Worm (Caenorhabditis elegans) whole organism, L4 larva: ENCODE measurements around the gene lurp-4.
A peak's percentile ranks its signal among the peaks of the same experiment; 100 is the strongest.

Experiments
- F37D6.2 ChIP-seq: sonication (generic microtip); optimal IDR thresholded peaks from 2 replicates; lab custom pipeline; 2016; ENCODE audit warnings: mild to moderate bottlenecking, missing genetic modification characterization, missing compliant biosample characterization
- F49E8.2 ChIP-seq: sonication (generic microtip); optimal IDR thresholded peaks from 2 replicates; lab custom pipeline; 2016; ENCODE audit warnings: missing compliant biosample characterization, mild to moderate bottlenecking, missing genetic modification characterization, borderline replicate concordance
- R02D3.7 ChIP-seq: fragments of 150-350 bp; sonication (generic microtip); optimal IDR thresholded peaks from 3 replicates; lab custom pipeline; 2014; ENCODE audit warnings: missing biosample characterization, missing genetic modification characterization
- T20F7.1 ChIP-seq: fragments of 200-800 bp; sonication (Bioruptor generic); optimal IDR thresholded peaks from 2 replicates; lab custom pipeline; 2018; ENCODE audit warnings: mild to moderate bottlenecking, missing genetic modification characterization, missing compliant biosample characterization
- T26A8.4 ChIP-seq: fragments of 200-800 bp; sonication (Bioruptor generic); IDR thresholded peaks from 2 replicates; pipeline ENCODE4 v1.3.6; 2022; ENCODE audit warnings: missing genetic modification characterization, missing compliant biosample characterization
- ZK337.2 ChIP-seq: fragments of 200-800 bp; sonication (Bioruptor generic); IDR thresholded peaks from 2 replicates; pipeline ENCODE4 v1.3.6; 2022; ENCODE audit warnings: missing genetic modification reagents, missing genetic modification characterization, missing compliant biosample characterization
- ceh-28 ChIP-seq: fragments of 150-350 bp; optimal IDR thresholded peaks from 2 replicates; lab custom pipeline; 2014; ENCODE audit warnings: missing biosample characterization, missing genetic modification reagents, missing genetic modification characterization
- ces-1 ChIP-seq: fragments of 150-350 bp; sonication (generic microtip); optimal IDR thresholded peaks from 4 replicates; lab custom pipeline; 2014; ENCODE audit warnings: missing biosample characterization, missing genetic modification reagents, missing genetic modification characterization
- ctbp-1 ChIP-seq: fragments of 200-800 bp; sonication (Bioruptor generic); IDR thresholded peaks from 2 replicates; pipeline ENCODE4 v1.3.6; 2022; ENCODE audit warnings: missing genetic modification reagents, missing genetic modification characterization, missing compliant biosample characterization
- dmd-8 ChIP-seq: fragments of 200-800 bp; sonication (Bioruptor generic); IDR thresholded peaks from 2 replicates; pipeline ENCODE4 v1.3.6; 2022; ENCODE audit warnings: missing genetic modification characterization, missing compliant biosample characterization
- dmd-9 ChIP-seq: fragments of 200-800 bp; sonication (Bioruptor generic); IDR thresholded peaks from 2 replicates; pipeline ENCODE4 v1.3.6; 2022; ENCODE audit warnings: missing genetic modification reagents, missing genetic modification characterization, missing compliant biosample characterization
- dve-1 ChIP-seq: sonication (generic microtip); optimal IDR thresholded peaks from 2 replicates; lab custom pipeline; 2017; ENCODE audit warnings: antibody characterized with exemption, mild to moderate bottlenecking, missing genetic modification characterization, missing compliant biosample characterization; ENCODE audit not compliant: insufficient read depth
- egl-43 ChIP-seq: fragments of 200-800 bp; sonication (Bioruptor generic); IDR thresholded peaks from 2 replicates; pipeline ENCODE4 v1.3.6; 2022; ENCODE audit warnings: missing genetic modification reagents, missing genetic modification characterization, missing compliant biosample characterization
- hif-1 ChIP-seq, 2 experiments: sonication (generic microtip); optimal IDR thresholded peaks; 2 replicates each; lab custom pipeline; 2016 to 2017; ENCODE audit warnings: missing compliant biosample characterization in 2 of 2, missing genetic modification characterization in 2 of 2, missing genetic modification reagents in 2 of 2, missing genotype in 2 of 2, mild to moderate bottlenecking in 1 of 2
- lin-1 ChIP-seq: fragments of 200-800 bp; sonication (Bioruptor generic); IDR thresholded peaks from 2 replicates; pipeline ENCODE4 v1.3.6; 2022; ENCODE audit warnings: missing genetic modification reagents, missing genetic modification characterization, missing compliant biosample characterization
- lin-13 ChIP-seq: fragments of 150-350 bp; optimal IDR thresholded peaks from 2 replicates; lab custom pipeline; 2014; ENCODE audit warnings: missing biosample characterization, missing genetic modification reagents, missing genetic modification characterization
- lin-29 ChIP-seq: fragments of 200-800 bp; sonication (Bioruptor generic); IDR thresholded peaks from 2 replicates; pipeline ENCODE4 v1.3.6; 2022; ENCODE audit warnings: missing genetic modification reagents, missing genetic modification characterization, missing compliant biosample characterization
- lin-38 ChIP-seq: fragments of 200-800 bp; sonication (Bioruptor generic); IDR thresholded peaks from 2 replicates; pipeline ENCODE4 v1.3.6; 2022; ENCODE audit warnings: missing genetic modification reagents, missing genetic modification characterization, missing compliant biosample characterization
- lin-39 ChIP-seq: fragments of 150-350 bp; optimal IDR thresholded peaks from 2 replicates; lab custom pipeline; 2014; ENCODE audit warnings: missing biosample characterization, missing genetic modification reagents, missing genetic modification characterization
- lir-3 ChIP-seq: sonication (generic microtip); optimal IDR thresholded peaks from 2 replicates; lab custom pipeline; 2016; ENCODE audit warnings: mild to moderate bottlenecking, missing genetic modification characterization, missing compliant biosample characterization
- lsy-2 ChIP-seq, 2 experiments: fragments of 150-350 bp in 1 of 2; sonication (generic microtip) in 1 of 2; optimal IDR thresholded peaks; 2 replicates each; lab custom pipeline; 2014 to 2017; ENCODE audit warnings: missing biosample characterization in 2 of 2, missing genetic modification characterization in 2 of 2
- madf-9 ChIP-seq: fragments of 200-800 bp; sonication (Bioruptor generic); conservative IDR thresholded peaks from 2 replicates; pipeline ENCODE4 v1.3.6; 2022; ENCODE audit warnings: missing genetic modification reagents, missing genetic modification characterization, missing compliant biosample characterization
- mes-2 ChIP-seq: sonication (generic microtip); optimal IDR thresholded peaks from 2 replicates; lab custom pipeline; 2016; ENCODE audit warnings: missing genotype, mild to moderate bottlenecking, missing genetic modification characterization, missing compliant biosample characterization; ENCODE audit not compliant: poor library complexity, severe bottlenecking
- mxl-2 ChIP-seq: fragments of 200-800 bp; sonication (Bioruptor generic); conservative IDR thresholded peaks from 2 replicates; pipeline ENCODE4 v1.3.6; 2022; ENCODE audit warnings: missing genetic modification reagents, missing genetic modification characterization, missing compliant biosample characterization
- mxl-3 ChIP-seq: fragments of 200-800 bp; sonication (Bioruptor generic); optimal IDR thresholded peaks from 2 replicates; lab custom pipeline; 2018; ENCODE audit warnings: mild to moderate bottlenecking, missing genetic modification characterization, missing compliant biosample characterization
- nhr-10 ChIP-seq: fragments of 150-350 bp; optimal IDR thresholded peaks from 2 replicates; lab custom pipeline; 2014; ENCODE audit warnings: missing biosample characterization, missing genetic modification characterization
- nhr-111 ChIP-seq: fragments of 200-800 bp; sonication (Bioruptor generic); optimal IDR thresholded peaks from 2 replicates; lab custom pipeline; 2018; ENCODE audit warnings: mild to moderate bottlenecking, missing genetic modification characterization, missing compliant biosample characterization
- nhr-25 ChIP-seq: sonication (generic microtip); optimal IDR thresholded peaks from 2 replicates; lab custom pipeline; 2017; ENCODE audit warnings: missing genetic modification characterization, mild to moderate bottlenecking, missing compliant biosample characterization, antibody characterized with exemption, moderate library complexity, borderline replicate concordance; ENCODE audit not compliant: insufficient read depth
- nhr-41 ChIP-seq: fragments of 200-800 bp; sonication (Bioruptor generic); IDR thresholded peaks from 2 replicates; pipeline ENCODE4 v1.3.6; 2022; ENCODE audit warnings: missing genetic modification reagents, missing genetic modification characterization, missing compliant biosample characterization
- nhr-6 ChIP-seq: fragments of 150-350 bp; optimal IDR thresholded peaks from 2 replicates; lab custom pipeline; 2014; ENCODE audit warnings: missing biosample characterization, missing genetic modification characterization
- pqm-1 ChIP-seq: sonication (generic microtip); optimal IDR thresholded peaks from 2 replicates; lab custom pipeline; 2017; ENCODE audit warnings: missing biosample characterization, missing genetic modification characterization
- saeg-2 ChIP-seq: fragments of 200-800 bp; sonication (Bioruptor generic); IDR thresholded peaks from 2 replicates; pipeline ENCODE4 v1.3.6; 2022; ENCODE audit warnings: missing genetic modification reagents, missing genetic modification characterization, missing compliant biosample characterization
- snpc-4 ChIP-seq: fragments of 150-350 bp; optimal IDR thresholded peaks from 2 replicates; lab custom pipeline; 2014; ENCODE audit warnings: missing biosample characterization, missing genetic modification characterization
- spr-3 ChIP-seq: fragments of 200-800 bp; sonication (Bioruptor generic); optimal IDR thresholded peaks from 2 replicates; lab custom pipeline; 2018; ENCODE audit warnings: mild to moderate bottlenecking, missing genetic modification characterization, missing compliant biosample characterization
- unc-130 ChIP-seq: sonication (generic microtip); optimal IDR thresholded peaks from 2 replicates; lab custom pipeline; 2016; ENCODE audit warnings: missing genetic modification reagents, missing genetic modification characterization, missing compliant biosample characterization
- unc-39 ChIP-seq: sonication (generic microtip); optimal IDR thresholded peaks from 2 replicates; lab custom pipeline; 2017; ENCODE audit warnings: missing biosample characterization, missing genetic modification characterization
- unc-62 ChIP-seq, 3 experiments: fragments of 150-350 bp in 1 of 3; sonication (generic microtip); optimal IDR thresholded peaks in 2 of 3; peaks in 1 of 3; 1 replicate in 1 of 3; 2 replicates in 2 of 3; lab custom pipeline; 2014 to 2017; ENCODE audit warnings: missing biosample characterization in 3 of 3, missing genetic modification characterization in 3 of 3, missing genetic modification reagents in 3 of 3, missing genotype in 1 of 3
- vab-7 ChIP-seq: fragments of 200-800 bp; sonication (Bioruptor generic); IDR thresholded peaks from 2 replicates; pipeline ENCODE4 v1.3.6; 2022; ENCODE audit warnings: missing genetic modification reagents, missing genetic modification characterization, missing compliant biosample characterization
- zfp-2 ChIP-seq: sonication (generic microtip); optimal IDR thresholded peaks from 2 replicates; lab custom pipeline; 2016; ENCODE audit warnings: mild to moderate bottlenecking, missing genetic modification characterization, missing compliant biosample characterization
- zip-11 ChIP-seq: fragments of 200-800 bp; sonication (Bioruptor generic); IDR thresholded peaks from 2 replicates; pipeline ENCODE4 v1.3.6; 2022; ENCODE audit warnings: missing genetic modification characterization, missing compliant biosample characterization
- ztf-7 ChIP-seq: fragments of 150-350 bp; optimal IDR thresholded peaks from 2 replicates; lab custom pipeline; 2014; ENCODE audit warnings: missing biosample characterization, missing genetic modification characterization

lurp-4 gene

DNA sequence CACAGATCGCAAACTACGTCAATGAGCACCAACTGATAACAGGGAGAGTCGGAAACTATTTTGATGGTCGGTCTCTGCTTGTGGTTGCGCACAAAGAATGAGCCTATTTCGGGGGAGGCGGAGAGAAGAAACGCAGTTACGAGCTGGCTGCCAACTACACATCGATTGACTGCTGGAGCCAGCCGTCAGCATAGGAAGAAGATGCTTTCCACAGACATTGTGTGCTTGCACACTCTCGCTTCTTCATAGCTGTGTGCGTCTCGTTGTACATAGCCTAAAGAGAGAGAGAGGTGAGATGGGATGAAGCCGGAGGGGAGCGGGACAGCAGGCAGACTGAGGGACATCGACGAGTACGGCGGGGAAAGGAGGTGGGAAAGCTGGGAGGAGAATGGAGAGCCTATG is 38.0 kb downstream of the lurp-4 start (continued):
- TF ChIP-seq lsy-2 (tag; optimal IDR thresholded peaks at IDR 0.05; lab: Kevin White, UChicago): peak; percentile 20 to 42
- TF ChIP-seq ctbp-1 (GFP tag; lab: Robert Waterston, UW): peak; percentile 66; the same call in 1 of the 2 replicates
- TF ChIP-seq T20F7.1 (GFP tag; lab: Kevin White, UChicago): peak; percentile 24
- TF ChIP-seq T26A8.4 (GFP tag; lab: Robert Waterston, UW): no peak; the same call in 1 of the 2 replicates
- TF ChIP-seq unc-39 (tag; lab: Kevin White, UChicago): no peak
- no peak for TF ChIP-seq saeg-2 (GFP tag; lab: Robert Waterston, UW)
- TF ChIP-seq hif-1 (tag; optimal IDR thresholded peaks at IDR 0.05; lab: Kevin White, UChicago): peak in 1 of 2 experiments; percentile 30
- peak; percentile 84 for TF ChIP-seq egl-43 (GFP tag; lab: Robert Waterston, UW)
- no peak for TF ChIP-seq dmd-9 (GFP tag; lab: Robert Waterston, UW)
- peak; percentile 52 for TF ChIP-seq pqm-1 (tag; lab: Kevin White, UChicago)
- peak in 1 of 2 experiments; percentile 49 for TF ChIP-seq unc-62 (GFP tag; optimal IDR thresholded peaks at IDR 0.05 in 1 of 2; lab: Kevin White, UChicago)
- TF ChIP-seq unc-62 (tag; optimal IDR thresholded peaks at IDR 0.05; lab: Kevin White, UChicago): no peak
- TF ChIP-seq lin-29 (GFP tag; lab: Robert Waterston, UW): no peak
- no peak for TF ChIP-seq lin-39 (tag; lab: Kevin White, UChicago)
- peak; percentile 28; the same call in 1 of the 2 replicates for TF ChIP-seq lin-38 (GFP tag; lab: Robert Waterston, UW)
- peak; percentile 52 for TF ChIP-seq mes-2 (tag; lab: Kevin White, UChicago)
- TF ChIP-seq ZK337.2 (GFP tag; lab: Robert Waterston, UW): 0 out of 2 replicates have a peak, but pooled peaks have one; percentile 20
- peak; percentile 4 for TF ChIP-seq nhr-10 (tag; lab: Kevin White, UChicago)
- TF ChIP-seq madf-9 (GFP tag; lab: Robert Waterston, UW): no peak
- TF ChIP-seq ces-1 (GFP tag; lab: Kevin White, UChicago): no peak
- peak; percentile 36 for TF ChIP-seq F37D6.2 (tag; lab: Kevin White, UChicago)
- TF ChIP-seq nhr-41 (GFP tag; lab: Robert Waterston, UW): 0 out of 2 replicates have a peak, but pooled peaks have one; percentile 7
- no peak for TF ChIP-seq R02D3.7 (tag; lab: Kevin White, UChicago)
- peak; percentile 64 for TF ChIP-seq dve-1
- no peak for TF ChIP-seq zfp-2 (tag; lab: Kevin White, UChicago)
- no peak for TF ChIP-seq lir-3
- peak; percentile 66 for TF ChIP-seq nhr-6 (tag; lab: Kevin White, UChicago)
- TF ChIP-seq spr-3 (GFP tag; lab: Kevin White, UChicago): no peak
- TF ChIP-seq dmd-8 (GFP tag; lab: Robert Waterston, UW): peak; percentile 74; the same call in 1 of the 2 replicates
- no peak for TF ChIP-seq nhr-25 (tag; lab: Kevin White, UChicago)
- no peak for TF ChIP-seq nhr-111 (GFP tag; lab: Kevin White, UChicago)
- no peak for TF ChIP-seq snpc-4 (tag; lab: Kevin White, UChicago)
- 0 out of 2 replicates have a peak, but pooled peaks have one; percentile 16 for TF ChIP-seq mxl-2 (GFP tag; lab: Robert Waterston, UW)
- TF ChIP-seq lin-13 (GFP tag; lab: Kevin White, UChicago): peak; percentile 70
- TF ChIP-seq unc-130 (GFP tag; lab: Kevin White, UChicago): no peak

DNA sequence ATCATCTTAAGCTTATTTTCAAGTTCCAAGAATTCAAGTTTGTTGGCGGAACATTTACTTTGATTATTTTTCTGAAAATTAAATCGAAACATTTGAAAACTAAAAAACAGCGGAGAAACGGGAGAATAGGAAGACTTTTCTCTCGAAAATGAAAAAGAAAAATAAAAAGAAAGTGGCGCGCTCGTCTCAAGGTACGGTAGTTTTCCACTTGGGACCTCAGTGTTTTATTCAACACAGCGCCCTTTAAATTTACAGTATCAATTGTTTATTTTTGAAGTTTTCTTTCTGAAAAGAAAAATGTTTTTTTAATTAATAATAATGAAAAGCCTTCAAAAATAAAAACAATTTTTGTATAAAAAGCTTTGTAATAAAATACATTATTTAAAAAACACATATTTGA is 39.0 kb downstream of the lurp-4 start:
- TF ChIP-seq F49E8.2 (tag; lab: Kevin White, UChicago) (peak; percentile 11), unc-130 (GFP tag; lab: Kevin White, UChicago) (peak; percentile 68), madf-9 (GFP tag; lab: Robert Waterston, UW) (no peak), zip-11 (GFP tag; lab: Robert Waterston, UW) (no peak), ztf-7 (tag; lab: Kevin White, UChicago) (no peak), ceh-28 (tag; lab: Kevin White, UChicago) (no peak), lin-1 (no peak), mxl-3 (GFP tag; lab: Kevin White, UChicago) (no peak), vab-7 (GFP tag; lab: Robert Waterston, UW) (no peak), ZK337.2 (GFP tag; lab: Robert Waterston, UW) (no peak), nhr-10 (tag; lab: Kevin White, UChicago) (no peak)
